Fruit fly (Drosophila melanogaster): ENCODE data around the gene CG8813.
A peak's percentile ranks its signal among the peaks of the same experiment; 100 is the strongest.

CG8813 gene

dm6 chr2L:2862621-2862962 is 6.9 kb upstream of the CG8813 start (continued):
- TF ChIP-seq en (GFP tag; optimal IDR thresholded peaks at IDR 0.05) (no peak), Dbx (GFP tag; IDR thresholded peaks at IDR 0.05) (no peak), hkb (optimal IDR thresholded peaks at IDR 0.05) (no peak), hkb (GFP tag; IDR thresholded peaks at IDR 0.05) (no peak), NC2β (GFP tag; optimal IDR thresholded peaks at IDR 0.05) (no peak), CoRest (tag; optimal IDR thresholded peaks at IDR 0.05) (no peak), CG12391 (tag; optimal IDR thresholded peaks at IDR 0.05) (no peak)

DNA sequence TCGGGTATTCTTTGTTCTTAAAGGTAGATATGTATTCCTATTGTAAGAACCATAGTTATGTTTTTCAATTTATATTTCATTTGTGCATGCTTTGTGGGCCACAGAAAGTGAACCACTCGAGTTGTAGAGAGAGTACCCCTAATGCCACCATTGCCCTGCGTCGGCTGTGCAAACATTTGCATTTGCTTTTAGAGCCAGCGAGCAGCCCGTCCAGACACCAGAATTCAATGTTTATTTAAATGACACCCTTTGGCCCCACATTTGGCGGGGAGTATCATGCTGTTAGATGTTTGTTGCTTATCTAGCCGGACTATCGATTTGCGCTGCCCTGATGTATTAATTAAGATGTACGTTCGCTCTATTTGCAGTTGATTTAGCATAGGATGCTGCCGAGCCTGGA is 4.9 kb upstream of the CG8813 start:
- TF ChIP-seq CG11085 (GFP tag; IDR thresholded peaks at IDR 0.05), result no peak
- no peak for TF ChIP-seq mam (GFP tag; optimal IDR thresholded peaks at IDR 0.05)
- no peak for TF ChIP-seq CG30431 (GFP tag; optimal IDR thresholded peaks at IDR 0.05)
- no peak for TF ChIP-seq CG10462 (GFP tag; optimal IDR thresholded peaks at IDR 0.05)
- TF ChIP-seq nerfin-2 (GFP tag; IDR thresholded peaks at IDR 0.05; ENCODE audit: partially characterized antibody), result no peak
- peak; percentile 29 for TF ChIP-seq CG10431 (GFP tag; optimal IDR thresholded peaks at IDR 0.05)
- TF ChIP-seq ci (GFP tag; IDR thresholded peaks at IDR 0.05), result peak; percentile 73; the same call in 2 of the 3 replicates
- peak; percentile 2 for TF ChIP-seq CG14710 (tag; optimal IDR thresholded peaks at IDR 0.05)
- TF ChIP-seq schlank (tag; optimal IDR thresholded peaks at IDR 0.05), result no peak
- no peak for TF ChIP-seq CkIIα-i1 (GFP tag; IDR thresholded peaks at IDR 0.05)
- TF ChIP-seq ken (GFP tag; IDR thresholded peaks at IDR 0.05), result no peak
- TF ChIP-seq tll (GFP tag; optimal IDR thresholded peaks at IDR 0.05), result no peak
- peak; percentile 57 for TF ChIP-seq Xrp1 (GFP tag; IDR thresholded peaks at IDR 0.05)
- TF ChIP-seq CG12299 (tag; optimal IDR thresholded peaks at IDR 0.05), result no peak
- TF ChIP-seq CG12219 (GFP tag; optimal IDR thresholded peaks at IDR 0.05), result no peak
- no peak for TF ChIP-seq toy (GFP tag; IDR thresholded peaks at IDR 0.05)
- no peak for TF ChIP-seq eyg (GFP tag; optimal IDR thresholded peaks at IDR 0.05)
- TF ChIP-seq gcm2 (GFP tag; optimal IDR thresholded peaks at IDR 0.05), result no peak
- TF ChIP-seq tap (tag; optimal IDR thresholded peaks at IDR 0.05), result no peak
- TF ChIP-seq CG31388 (GFP tag; optimal IDR thresholded peaks at IDR 0.05), result no peak
- no peak for TF ChIP-seq CG8478 (optimal IDR thresholded peaks at IDR 0.05)
- no peak for TF ChIP-seq Fer3 (tag; optimal IDR thresholded peaks at IDR 0.05)
- TF ChIP-seq B-H2 (GFP tag; optimal IDR thresholded peaks at IDR 0.05), result no peak
- TF ChIP-seq CG8924 (tag; optimal IDR thresholded peaks at IDR 0.05), result no peak
- TF ChIP-seq ara (GFP tag; IDR thresholded peaks at IDR 0.05), result 0 out of 2 replicates have a peak, but pooled peaks have one; percentile 34
- no peak for TF ChIP-seq Poxn (GFP tag; IDR thresholded peaks at IDR 0.05)
- no peak for TF ChIP-seq E2f1 (GFP tag; IDR thresholded peaks at IDR 0.05)
- no peak for TF ChIP-seq CG32532 (GFP tag; IDR thresholded peaks at IDR 0.05)
- TF ChIP-seq Neu2 (GFP tag; optimal IDR thresholded peaks at IDR 0.05; ENCODE audit: borderline replicate concordance), result no peak
- peak; percentile 66 for TF ChIP-seq Med (GFP tag)
- TF ChIP-seq CG17612 (GFP tag; IDR thresholded peaks at IDR 0.05), result no peak
- no peak for TF ChIP-seq Opbp (GFP tag; IDR thresholded peaks at IDR 0.05; ENCODE audit: partially characterized antibody)
- TF ChIP-seq Doc3 (GFP tag; IDR thresholded peaks at IDR 0.05; ENCODE audit: partially characterized antibody), result no peak
- TF ChIP-seq YL-1 (GFP tag; optimal IDR thresholded peaks at IDR 0.05), result no peak
- TF ChIP-seq CG3995 (GFP tag; optimal IDR thresholded peaks at IDR 0.05), result no peak
- TF ChIP-seq CG9797 (GFP tag; optimal IDR thresholded peaks at IDR 0.05), result no peak
- TF ChIP-seq tgo (GFP tag; IDR thresholded peaks at IDR 0.05), result no peak
- no peak for TF ChIP-seq CG3163 (GFP tag; optimal IDR thresholded peaks at IDR 0.05)
- no peak for TF ChIP-seq emc (GFP tag; optimal IDR thresholded peaks at IDR 0.05)
- TF ChIP-seq p53 (GFP tag; optimal IDR thresholded peaks at IDR 0.05), result no peak
- no peak for TF ChIP-seq bbx (GFP tag; IDR thresholded peaks at IDR 0.05; ENCODE audit: partially characterized antibody)
- TF ChIP-seq kni (GFP tag; optimal IDR thresholded peaks at IDR 0.05), result peak; percentile 42
- peak; percentile 35 for TF ChIP-seq sqz (GFP tag; optimal IDR thresholded peaks at IDR 0.05)
- no peak for TF ChIP-seq az2 (GFP tag; optimal IDR thresholded peaks at IDR 0.05)
- no peak for TF ChIP-seq CG14965 (GFP tag; optimal IDR thresholded peaks at IDR 0.05; ENCODE audit: borderline replicate concordance)
